Worm (Caenorhabditis elegans) whole organism, late embryonic: ENCODE data around the gene T02H6.6.

Experiments
- F13H6.1 ChIP-seq: sonication (generic microtip); optimal IDR thresholded peaks from 2 replicates; lab custom pipeline; 2016; ENCODE audit warnings: missing genetic modification characterization, missing compliant biosample characterization
- Y22D7AL.16 ChIP-seq: sonication (generic microtip); optimal IDR thresholded peaks from 2 replicates; lab custom pipeline; 2016; ENCODE audit warnings: missing genetic modification characterization, missing compliant biosample characterization
- ahr-1 ChIP-seq: sonication (generic microtip); optimal IDR thresholded peaks from 2 replicates; lab custom pipeline; 2016; ENCODE audit warnings: missing genetic modification characterization, missing compliant biosample characterization
- ama-1 ChIP-seq: fragments of 150-350 bp; optimal IDR thresholded peaks from 2 replicates; lab custom pipeline; 2014
- ceh-22 ChIP-seq: sonication (generic microtip); optimal IDR thresholded peaks from 2 replicates; lab custom pipeline; 2017; ENCODE audit warnings: missing biosample characterization, missing genetic modification characterization
- ceh-24 ChIP-seq: sonication (generic microtip); optimal IDR thresholded peaks from 2 replicates; lab custom pipeline; 2016; ENCODE audit warnings: mild to moderate bottlenecking, missing genetic modification characterization, missing compliant biosample characterization
- ceh-30 ChIP-seq: fragments of 150-350 bp; optimal IDR thresholded peaks from 2 replicates; lab custom pipeline; 2014; ENCODE audit warnings: missing biosample characterization, missing genetic modification characterization
- ceh-31 ChIP-seq: sonication (generic microtip); optimal IDR thresholded peaks from 2 replicates; lab custom pipeline; 2016; ENCODE audit warnings: missing genetic modification characterization, missing compliant biosample characterization
- ceh-34 ChIP-seq: sonication (generic microtip); optimal IDR thresholded peaks from 2 replicates; lab custom pipeline; 2016; ENCODE audit warnings: mild to moderate bottlenecking, missing genetic modification characterization, missing compliant biosample characterization
- ceh-45 ChIP-seq: fragments of 200-800 bp; sonication (Bioruptor generic); IDR thresholded peaks from 2 replicates; pipeline ENCODE4 v1.3.6; 2022; ENCODE audit warnings: missing genetic modification reagents, missing genetic modification characterization, missing compliant biosample characterization
- che-1 ChIP-seq: sonication (generic microtip); optimal IDR thresholded peaks from 2 replicates; lab custom pipeline; 2016; ENCODE audit warnings: mild to moderate bottlenecking, missing genetic modification characterization, missing compliant biosample characterization
- elt-2 ChIP-seq: sonication (generic microtip); optimal IDR thresholded peaks from 2 replicates; lab custom pipeline; 2016; ENCODE audit warnings: missing genetic modification reagents, missing genetic modification characterization, missing compliant biosample characterization
- eyg-1 ChIP-seq: sonication (generic microtip); optimal IDR thresholded peaks from 2 replicates; lab custom pipeline; 2016; ENCODE audit warnings: missing genotype, missing genetic modification characterization, missing compliant biosample characterization
- fkh-10 ChIP-seq: fragments of 150-350 bp; optimal IDR thresholded peaks from 2 replicates; lab custom pipeline; 2014; ENCODE audit warnings: missing biosample characterization, missing genetic modification reagents, missing genetic modification characterization
- fkh-6 ChIP-seq: sonication (generic microtip); optimal IDR thresholded peaks from 2 replicates; lab custom pipeline; 2016; ENCODE audit warnings: missing genetic modification characterization, missing compliant biosample characterization
- gmeb-2 ChIP-seq: sonication (generic microtip); optimal IDR thresholded peaks from 2 replicates; lab custom pipeline; 2016; ENCODE audit warnings: missing genetic modification characterization, inconsistent platforms, missing compliant biosample characterization
- hlh-13 ChIP-seq: fragments of 200-800 bp; sonication (Bioruptor generic); optimal IDR thresholded peaks from 2 replicates; lab custom pipeline; 2018; ENCODE audit warnings: mild to moderate bottlenecking, missing genetic modification characterization, missing compliant biosample characterization
- hlh-15 ChIP-seq: sonication (generic microtip); optimal IDR thresholded peaks from 2 replicates; lab custom pipeline; 2016; ENCODE audit warnings: missing genetic modification characterization, missing compliant biosample characterization
- lim-6 ChIP-seq: sonication (generic microtip); optimal IDR thresholded peaks from 2 replicates; lab custom pipeline; 2016; ENCODE audit warnings: missing genetic modification characterization, missing compliant biosample characterization
- lin-11 ChIP-seq: fragments of 200-800 bp; sonication (Bioruptor generic); optimal IDR thresholded peaks from 2 replicates; lab custom pipeline; 2018; ENCODE audit warnings: mild to moderate bottlenecking, missing genetic modification characterization, missing compliant biosample characterization
- mec-3 ChIP-seq: sonication (generic microtip); optimal IDR thresholded peaks from 2 replicates; lab custom pipeline; 2016; ENCODE audit warnings: borderline replicate concordance, missing genetic modification characterization, missing compliant biosample characterization
- nfya-1 ChIP-seq: sonication (generic microtip); optimal IDR thresholded peaks from 2 replicates; lab custom pipeline; 2017; ENCODE audit warnings: missing genetic modification characterization, mild to moderate bottlenecking, missing compliant biosample characterization, antibody characterized with exemption, moderate library complexity
- nhr-11 ChIP-seq: fragments of 150-350 bp; optimal IDR thresholded peaks from 2 replicates; lab custom pipeline; 2014; ENCODE audit warnings: missing biosample characterization, missing genetic modification characterization
- nhr-232 ChIP-seq: sonication (generic microtip); optimal IDR thresholded peaks from 2 replicates; lab custom pipeline; 2016; ENCODE audit warnings: missing genetic modification characterization, missing compliant biosample characterization
- odd-2 ChIP-seq: sonication (generic microtip); optimal IDR thresholded peaks from 2 replicates; lab custom pipeline; 2017; ENCODE audit warnings: antibody characterized with exemption, mild to moderate bottlenecking, missing genetic modification characterization, missing compliant biosample characterization
- pat-9 ChIP-seq: fragments of 200-800 bp; sonication (Bioruptor generic); optimal IDR thresholded peaks from 2 replicates; lab custom pipeline; 2018; ENCODE audit warnings: mild to moderate bottlenecking, missing genetic modification characterization, moderate library complexity, missing compliant biosample characterization
- pha-2 ChIP-seq: sonication (generic microtip); optimal IDR thresholded peaks from 2 replicates; lab custom pipeline; 2017; ENCODE audit warnings: mild to moderate bottlenecking, missing genetic modification characterization, missing compliant biosample characterization
- pha-4 ChIP-seq: fragments of 150-350 bp; optimal IDR thresholded peaks from 2 replicates; lab custom pipeline; 2018; ENCODE audit warnings: missing biosample characterization, missing genetic modification reagents, missing genetic modification characterization
- pqm-1 ChIP-seq: sonication (generic microtip); optimal IDR thresholded peaks from 2 replicates; lab custom pipeline; 2016; ENCODE audit warnings: missing genetic modification characterization, missing compliant biosample characterization
- ref-2 ChIP-seq: sonication (generic microtip); optimal IDR thresholded peaks from 2 replicates; lab custom pipeline; 2016; ENCODE audit warnings: missing genetic modification characterization, missing compliant biosample characterization
- sdc-2 ChIP-seq: sonication (generic microtip); optimal IDR thresholded peaks from 2 replicates; lab custom pipeline; 2016; ENCODE audit warnings: missing genotype, missing genetic modification characterization, missing compliant biosample characterization
- tbx-2 ChIP-seq: sonication (generic microtip); optimal IDR thresholded peaks from 2 replicates; lab custom pipeline; 2016; ENCODE audit warnings: missing genetic modification characterization, missing compliant biosample characterization
- ttx-3 ChIP-seq: sonication (generic microtip); optimal IDR thresholded peaks from 2 replicates; lab custom pipeline; 2016; ENCODE audit warnings: missing genetic modification reagents, missing genetic modification characterization, missing compliant biosample characterization
- unc-86 ChIP-seq: sonication (generic microtip); optimal IDR thresholded peaks from 2 replicates; lab custom pipeline; 2016; ENCODE audit warnings: missing genetic modification characterization, missing compliant biosample characterization
- ztf-16 ChIP-seq: sonication (generic microtip); optimal IDR thresholded peaks from 2 replicates; lab custom pipeline; 2017; ENCODE audit warnings: missing genetic modification characterization, missing compliant biosample characterization

T02H6.6 gene

DNA sequence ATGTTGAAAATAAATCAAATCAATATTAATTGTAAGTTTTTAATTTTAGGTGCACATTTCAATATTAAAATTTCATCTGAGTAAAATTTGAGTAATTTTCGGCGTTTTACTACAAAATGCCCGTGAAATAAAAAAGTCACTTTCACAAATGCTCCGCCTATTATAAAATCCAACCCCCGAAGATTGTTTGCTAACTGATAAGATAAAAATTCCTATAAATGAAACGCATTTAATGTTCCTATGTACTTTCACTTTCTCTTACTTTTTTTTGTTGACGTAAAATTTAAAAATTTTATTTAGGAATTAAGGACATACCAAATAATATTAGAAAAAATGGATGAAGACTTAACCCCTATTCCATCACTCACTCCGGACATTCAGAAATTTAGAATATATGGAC is 25.2 kb upstream of the T02H6.6 start, which contains the start of gene sdz-24:
Gene sdz-24 (plus strand): TSS at position 301 of the 400 bp plus-strand sequence.
- TF ChIP-seq hlh-15 (no peak), eyg-1 (tag; lab: Kevin White, UChicago) (no peak)

DNA sequence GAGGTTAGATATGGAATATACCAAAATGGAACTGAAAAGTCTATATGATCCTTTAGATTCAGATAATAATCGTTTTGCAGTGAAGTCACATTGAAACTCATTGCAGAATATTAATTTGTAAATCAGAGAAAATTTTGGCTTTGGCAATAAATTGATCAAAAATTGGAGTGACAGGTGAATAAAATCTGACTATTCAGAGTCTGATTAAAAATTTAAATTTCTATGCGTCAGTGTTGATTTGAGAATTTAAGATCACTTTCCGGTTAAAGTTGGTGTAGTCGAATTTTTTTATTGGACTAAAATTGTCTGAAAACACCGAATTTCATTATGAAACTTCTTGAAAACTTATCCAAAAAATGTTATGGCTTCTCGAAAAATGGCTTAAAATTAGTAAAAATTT is 21.9 kb upstream of the T02H6.6 start, which contains the start of gene sri-45:
Gene sri-45 (minus strand): TSS at position 101 of the 400 bp plus-strand sequence.
- no peak for TF ChIP-seq ceh-45 (GFP tag; lab: Robert Waterston, UW)
- no peak for TF ChIP-seq fkh-10 (GFP tag; lab: Kevin White, UChicago)
- no peak for TF ChIP-seq ama-1 (lab: Kevin White, UChicago)
- no peak for TF ChIP-seq ceh-30 (tag; lab: Kevin White, UChicago)
- no peak for TF ChIP-seq ztf-16

DNA sequence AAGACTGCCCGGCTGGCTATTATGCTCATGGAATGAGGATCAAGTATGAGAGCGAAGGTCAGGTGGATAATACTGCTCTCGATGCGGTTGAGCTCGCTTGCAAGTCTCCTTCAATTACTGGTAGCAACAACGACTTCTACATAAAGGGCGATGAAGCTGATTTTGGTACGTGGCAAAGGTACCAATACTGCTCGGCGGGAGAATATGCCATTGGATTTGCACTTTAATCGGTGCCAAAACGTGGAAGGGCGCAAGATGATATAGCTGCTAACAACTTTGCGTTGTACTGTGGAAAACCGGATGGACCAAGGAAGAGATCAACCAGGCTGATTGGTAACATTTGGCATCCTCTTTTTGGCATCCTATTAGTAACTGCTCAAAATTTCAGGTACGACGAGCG is 15.7 kb upstream of the T02H6.6 start:
- TF ChIP-seq F13H6.1 (tag; lab: Kevin White, UChicago) (no peak), mec-3 (tag; lab: Kevin White, UChicago) (no peak), Y22D7AL.16 (tag; lab: Kevin White, UChicago) (no peak), ttx-3 (tag; lab: Kevin White, UChicago) (no peak), elt-2 (tag; lab: Kevin White, UChicago) (no peak), nfya-1 (tag; lab: Kevin White, UChicago) (no peak), gmeb-2 (tag; lab: Kevin White, UChicago) (no peak), ceh-34 (tag; lab: Kevin White, UChicago) (no peak), hlh-13 (no peak), ref-2 (tag; lab: Kevin White, UChicago) (no peak), fkh-6 (tag; lab: Kevin White, UChicago) (no peak), ceh-24 (no peak), ceh-31 (tag; lab: Kevin White, UChicago) (no peak), pha-2 (tag; lab: Kevin White, UChicago) (no peak), lin-11 (tag; lab: Kevin White, UChicago) (no peak), pha-4 (no peak), sdc-2 (tag; lab: Kevin White, UChicago) (no peak), nhr-11 (tag; lab: Kevin White, UChicago) (no peak)
- TF ChIP-seq, all 69 proteins: peak for 0

DNA sequence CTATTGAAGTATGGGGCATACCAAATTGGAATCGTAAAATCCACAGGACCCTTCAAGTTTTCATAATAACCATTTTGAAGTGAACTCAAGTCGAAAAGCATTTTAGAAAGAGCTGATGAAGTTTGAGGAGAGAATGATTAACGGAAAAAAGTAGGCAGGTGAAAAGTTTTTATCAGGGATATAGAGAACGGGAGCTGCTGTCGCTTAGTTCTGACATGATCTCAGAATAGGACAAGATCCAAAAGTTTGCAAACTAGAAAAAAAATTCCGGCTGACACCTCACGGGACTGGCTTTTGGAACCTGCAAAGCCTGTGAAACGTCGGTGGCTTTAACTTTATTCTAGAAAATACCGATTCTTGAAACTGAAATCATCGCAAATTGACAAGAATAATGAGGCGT is 12.5 kb upstream of the T02H6.6 start, which contains the start of gene sri-46:
Gene sri-46 (minus strand): TSS at position 101 of the 400 bp plus-strand sequence.
- TF ChIP-seq nfya-1 (tag; lab: Kevin White, UChicago): no peak
- no peak for TF ChIP-seq ceh-45 (GFP tag; lab: Robert Waterston, UW)
- no peak for TF ChIP-seq eyg-1 (tag; lab: Kevin White, UChicago)
- no peak for TF ChIP-seq ahr-1 (tag; lab: Kevin White, UChicago)
- TF ChIP-seq che-1: no peak
- TF ChIP-seq pat-9 (tag; lab: Kevin White, UChicago): no peak
- TF ChIP-seq tbx-2 (tag; lab: Kevin White, UChicago): no peak
- TF ChIP-seq pha-4: no peak
- TF ChIP-seq ama-1 (lab: Kevin White, UChicago): no peak
- no peak for TF ChIP-seq odd-2 (tag; lab: Kevin White, UChicago)
- TF ChIP-seq lin-11 (tag; lab: Kevin White, UChicago): no peak
- TF ChIP-seq pqm-1 (tag; lab: Kevin White, UChicago): no peak

DNA sequence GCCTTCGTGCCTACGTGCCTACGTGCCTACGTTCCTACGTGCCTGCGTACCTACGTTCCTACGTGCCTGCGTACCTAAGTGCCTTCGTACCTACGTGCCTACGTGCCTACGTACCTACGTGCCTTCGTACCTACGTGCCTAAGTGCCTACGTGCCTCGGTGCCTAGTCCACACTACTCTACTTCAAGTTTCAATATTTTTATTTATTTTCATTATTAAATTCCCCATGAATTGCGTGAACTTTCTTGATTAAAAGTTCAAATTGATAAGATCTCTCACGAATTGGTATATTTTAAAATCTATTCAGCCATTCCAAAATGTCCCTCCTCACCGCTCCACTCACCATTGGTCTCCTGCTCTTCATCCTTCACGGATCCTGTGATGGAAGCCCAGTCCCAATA is 9.5 kb upstream of the T02H6.6 start, which contains the start of gene Y39F10C.3:
Gene Y39F10C.3 (plus strand): TSS at position 301 of the 400 bp plus-strand sequence.
- TF ChIP-seq sdc-2 (tag; lab: Kevin White, UChicago) (no peak), unc-86 (tag; lab: Kevin White, UChicago) (no peak), ceh-22 (tag; lab: Kevin White, UChicago) (no peak), lim-6 (no peak), ttx-3 (tag; lab: Kevin White, UChicago) (no peak), nhr-232 (no peak), fkh-6 (tag; lab: Kevin White, UChicago) (no peak), eyg-1 (tag; lab: Kevin White, UChicago) (no peak)
